Fruit fly (Drosophila melanogaster) whole organism, wandering third instar larva: ENCODE measurements around the gene IntS6.

Experiments used
- Abd-B ChIP-seq: fragments of >200 bp; optimal IDR thresholded peaks from 2 replicates; lab custom pipeline; 2017; ENCODE audit warnings: missing biosample characterization, missing genetic modification characterization
- CG32264 ChIP-seq: fragments of 200-800 bp; sonication (Bioruptor generic); optimal IDR thresholded peaks from 2 replicates; lab custom pipeline; 2016; ENCODE audit warnings: missing biosample characterization, missing genetic modification characterization
- CG9705 ChIP-seq: fragments of 200-800 bp; sonication (Bioruptor generic); optimal IDR thresholded peaks from 2 replicates; lab custom pipeline; 2018; ENCODE audit warnings: missing biosample characterization, mild to moderate bottlenecking, missing genetic modification characterization
- CrebA ChIP-seq: fragments of 200-800 bp; sonication (Bioruptor generic); optimal IDR thresholded peaks from 2 replicates; lab custom pipeline; 2016; ENCODE audit warnings: missing biosample characterization, mild to moderate bottlenecking, missing genetic modification characterization, borderline replicate concordance
- Dfd ChIP-seq: fragments of >200 bp; optimal IDR thresholded peaks from 2 replicates; lab custom pipeline; 2017; ENCODE audit warnings: missing biosample characterization, missing genetic modification characterization
- Dif ChIP-seq: fragments of 200-275, 200-300 bp; sonication (Bioruptor generic); optimal IDR thresholded peaks from 2 replicates; lab custom pipeline; 2018; ENCODE audit warnings: missing biosample characterization, missing genetic modification characterization; ENCODE audit not compliant: partially characterized antibody
- GATAd ChIP-seq: sonication (Bioruptor generic); optimal IDR thresholded peaks from 2 replicates; lab custom pipeline; 2016; ENCODE audit warnings: missing biosample characterization, missing genetic modification characterization
- HLH106 ChIP-seq: fragments of 200-800 bp; optimal IDR thresholded peaks from 3 replicates; lab custom pipeline; 2019; ENCODE audit warnings: missing biosample characterization, mild to moderate bottlenecking, missing genetic modification characterization, moderate library complexity
- Hnf4 ChIP-seq: fragments of 200-800 bp; sonication (Bioruptor generic); optimal IDR thresholded peaks from 2 replicates; lab custom pipeline; 2016; ENCODE audit warnings: missing biosample characterization, mild to moderate bottlenecking, missing genetic modification characterization
- Hr78 ChIP-seq: fragments of >200 bp; optimal IDR thresholded peaks from 2 replicates; lab custom pipeline; 2017; ENCODE audit warnings: missing biosample characterization, missing genetic modification characterization
- Hr83 ChIP-seq: fragments of 200-300 bp; sonication (Bioruptor generic); optimal IDR thresholded peaks from 2 replicates; lab custom pipeline; 2016; ENCODE audit warnings: missing biosample characterization, mild to moderate bottlenecking, missing genetic modification characterization, moderate library complexity; ENCODE audit not compliant: poor library complexity, severe bottlenecking
- Jra ChIP-seq: sonication (Bioruptor generic); optimal IDR thresholded peaks from 2 replicates; lab custom pipeline; 2016; ENCODE audit warnings: missing biosample characterization, missing genetic modification characterization
- Mio ChIP-seq: sonication (Bioruptor generic); optimal IDR thresholded peaks from 2 replicates; lab custom pipeline; 2016; ENCODE audit warnings: missing biosample characterization, missing genetic modification characterization
- Myc ChIP-seq: fragments of >200 bp; optimal IDR thresholded peaks from 2 replicates; lab custom pipeline; 2017
- N ChIP-seq: fragments of >200 bp; optimal IDR thresholded peaks from 2 replicates; lab custom pipeline; 2018; ENCODE audit warnings: missing biosample characterization, missing external identifiers, missing genetic modification characterization
- OdsH ChIP-seq: fragments of 200-800 bp; sonication (Bioruptor generic); optimal IDR thresholded peaks from 2 replicates; lab custom pipeline; 2016; ENCODE audit warnings: missing biosample characterization, mild to moderate bottlenecking, missing genetic modification characterization
- Rel ChIP-seq, 2 experiments: fragments of 200-800 bp; sonication (Bioruptor generic) in 1 of 2; optimal IDR thresholded peaks; 2 replicates in 1 of 2; 3 replicates in 1 of 2; lab custom pipeline; 2016 to 2019; ENCODE audit warnings: mild to moderate bottlenecking in 2 of 2, missing biosample characterization in 2 of 2, missing genetic modification characterization in 2 of 2, moderate library complexity in 1 of 2
- Sp1 ChIP-seq: fragments of 200-800 bp; sonication (Bioruptor generic); optimal IDR thresholded peaks from 3 replicates; lab custom pipeline; 2019; ENCODE audit warnings: missing biosample characterization, mild to moderate bottlenecking, missing genetic modification characterization, moderate library complexity
- Vsx2 ChIP-seq: fragments of 200-300, 225-300 bp; sonication (Bioruptor generic); optimal IDR thresholded peaks from 2 replicates; lab custom pipeline; 2018; ENCODE audit warnings: missing biosample characterization, missing genetic modification characterization; ENCODE audit not compliant: partially characterized antibody
- br ChIP-seq: fragments of 200-800 bp; sonication (Bioruptor generic); optimal IDR thresholded peaks from 2 replicates; lab custom pipeline; 2016; ENCODE audit warnings: missing biosample characterization, missing genetic modification characterization
- dl ChIP-seq, 2 experiments: fragments of 175-275, 200-275 bp in 1 of 2; fragments of 200-275 bp in 1 of 2; sonication (Bioruptor generic); optimal IDR thresholded peaks; lab custom pipeline; 2018; ENCODE audit warnings: mild to moderate bottlenecking in 2 of 2, missing biosample characterization in 2 of 2, missing genetic modification characterization in 2 of 2, moderate library complexity in 2 of 2; ENCODE audit not compliant: partially characterized antibody in 2 of 2, insufficient read depth in 1 of 2
- dmrt93B ChIP-seq: fragments of 200-800 bp; sonication (Bioruptor generic); optimal IDR thresholded peaks from 2 replicates; lab custom pipeline; 2018; ENCODE audit warnings: missing biosample characterization, mild to moderate bottlenecking, missing genetic modification characterization
- ey ChIP-seq: fragments of 200-800 bp; sonication (Bioruptor generic); optimal IDR thresholded peaks from 2 replicates; lab custom pipeline; 2016; ENCODE audit warnings: missing biosample characterization, missing genetic modification characterization
- fru ChIP-seq: fragments of 200-800 bp; sonication (Bioruptor generic); optimal IDR thresholded peaks from 3 replicates; lab custom pipeline; 2016; ENCODE audit warnings: missing biosample characterization, mild to moderate bottlenecking, missing genetic modification characterization
- lola ChIP-seq: fragments of >200 bp; optimal IDR thresholded peaks from 2 replicates; lab custom pipeline; 2017; ENCODE audit warnings: missing biosample characterization, missing genetic modification characterization
- pan ChIP-seq: fragments of >200 bp; optimal IDR thresholded peaks from 2 replicates; lab custom pipeline; 2017
- psq ChIP-seq: fragments of 200-800 bp; sonication (Bioruptor generic); optimal IDR thresholded peaks from 3 replicates; lab custom pipeline; 2017; ENCODE audit warnings: missing biosample characterization, mild to moderate bottlenecking, missing genetic modification characterization, moderate library complexity
- rgr ChIP-seq: fragments of 200-800 bp; sonication (Bioruptor generic); optimal IDR thresholded peaks from 3 replicates; lab custom pipeline; 2016; ENCODE audit warnings: missing biosample characterization, mild to moderate bottlenecking, missing genetic modification characterization
- sv ChIP-seq: fragments of 200-800 bp; sonication (Bioruptor generic); optimal IDR thresholded peaks from 3 replicates; lab custom pipeline; 2016; ENCODE audit warnings: missing biosample characterization, missing genetic modification characterization
- tai ChIP-seq: sonication (Bioruptor generic); optimal IDR thresholded peaks from 2 replicates; lab custom pipeline; 2016; ENCODE audit warnings: missing biosample characterization, missing genetic modification characterization
- usp ChIP-seq: fragments of >200 bp; optimal IDR thresholded peaks from 2 replicates; lab custom pipeline; 2017; ENCODE audit warnings: missing biosample characterization, missing genetic modification characterization
- woc ChIP-seq: sonication (Bioruptor generic); optimal IDR thresholded peaks from 2 replicates; lab custom pipeline; 2016; ENCODE audit warnings: missing biosample characterization, mild to moderate bottlenecking, missing genetic modification characterization

Gene IntS6

DNA sequence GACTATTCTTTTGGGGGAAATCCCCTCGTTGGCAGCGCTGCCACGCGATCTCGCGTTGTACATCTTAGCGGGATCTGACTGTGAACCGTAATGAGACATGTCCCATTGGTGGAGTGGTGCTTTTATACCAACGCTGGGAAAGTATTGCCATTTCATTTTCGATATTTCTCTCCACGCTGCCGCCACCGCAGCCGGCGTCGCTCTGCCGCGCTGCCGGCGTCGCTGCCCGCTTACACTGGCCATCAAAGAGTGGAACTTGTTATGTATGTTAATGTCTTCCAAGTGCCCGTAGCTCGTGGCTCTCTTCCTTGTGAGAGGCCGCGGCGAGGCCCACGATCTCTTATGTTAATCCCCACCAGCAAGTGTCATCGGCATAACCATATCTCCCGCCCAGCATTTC lies 34.5 kb upstream of the IntS6 start, which contains the start of gene CG3108:
Gene CG3108 (minus strand): TSS at position 101 of the 400 bp plus-strand sequence.
- TF ChIP-seq woc (no peak), N (GFP tag; lab: Kevin White, UChicago) (no peak), Rel (GFP tag; optimal IDR thresholded peaks at IDR 0.05; lab: Kevin White, UChicago) (no peak), Rel (tag; optimal IDR thresholded peaks at IDR 0.05; lab: Kevin White, UChicago) (no peak)

DNA sequence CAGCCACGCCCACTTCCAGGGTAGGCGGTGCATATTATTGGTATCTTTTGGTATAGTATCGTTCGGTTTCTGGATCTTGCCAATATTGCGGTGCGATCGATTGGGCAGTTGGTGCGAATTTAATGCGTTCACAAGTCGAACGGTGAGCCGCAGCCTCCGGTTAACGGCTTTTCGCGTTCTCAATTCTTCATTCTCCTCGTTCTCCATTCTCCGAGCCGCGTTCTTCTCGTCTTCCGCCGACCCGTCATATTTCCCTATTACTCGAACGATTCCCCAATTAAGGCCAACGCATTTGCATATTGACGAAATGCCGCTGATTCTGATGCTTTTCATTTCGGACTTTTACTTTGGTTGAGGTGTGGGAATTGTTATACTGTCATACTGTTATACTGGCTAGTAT lies 29.5 kb upstream of the IntS6 start, which contains the start of gene CG42264:
Gene CG42264 (minus strand): TSS at position 101 of the 400 bp plus-strand sequence.
- TF ChIP-seq psq (GFP tag; lab: Kevin White, UChicago) (no peak), Abd-B (GFP tag; lab: Kevin White, UChicago) (no peak), Rel (GFP tag; optimal IDR thresholded peaks at IDR 0.05; lab: Kevin White, UChicago) (no peak), Rel (tag; optimal IDR thresholded peaks at IDR 0.05; lab: Kevin White, UChicago) (no peak)

dm6 chrX:5772409-5772808 lies 25.4 kb upstream of the IntS6 start:
- TF ChIP-seq N (GFP tag; lab: Kevin White, UChicago) (no peak), ey (GFP tag; lab: Kevin White, UChicago) (no peak), Rel (GFP tag; optimal IDR thresholded peaks at IDR 0.05; lab: Kevin White, UChicago) (no peak), Rel (tag; optimal IDR thresholded peaks at IDR 0.05; lab: Kevin White, UChicago) (no peak)

DNA sequence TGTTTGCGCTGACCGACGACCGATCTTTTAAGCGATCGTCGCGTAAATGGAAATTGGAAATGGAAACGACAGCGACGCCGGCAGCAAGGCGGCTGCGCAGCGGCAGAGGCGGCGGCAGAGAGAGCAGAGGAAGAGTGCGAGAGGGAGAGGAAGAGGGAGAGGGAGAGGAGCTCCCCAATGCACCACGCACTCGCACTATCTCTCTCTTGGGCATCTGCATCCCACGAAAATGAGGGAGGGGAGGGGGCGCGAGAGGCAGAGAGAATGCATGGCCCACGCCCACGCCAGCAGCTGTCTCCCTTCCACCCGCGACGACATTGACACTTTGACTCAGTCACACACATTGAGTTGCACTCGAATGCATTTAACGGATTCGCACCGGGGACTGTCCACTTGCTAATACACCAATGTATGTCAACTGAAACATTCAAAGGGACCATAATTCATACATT lies 23.7 kb upstream of the IntS6 start, which contains the start of gene CG3097:
Gene CG3097 (minus strand): TSS at position 51 of the 452 bp plus-strand sequence.
- no peak for TF ChIP-seq dl (GFP tag; optimal IDR thresholded peaks at IDR 0.05; lab: Kevin White, UChicago; ENCODE audit: insufficient read depth in 1 of 2, partially characterized antibody in 2 of 2)
- no peak for TF ChIP-seq Jra (GFP tag; lab: Kevin White, UChicago)
- no peak for TF ChIP-seq Sp1
- TF ChIP-seq CrebA (GFP tag; lab: Kevin White, UChicago) = no peak
- no peak for TF ChIP-seq ey (GFP tag; lab: Kevin White, UChicago)

DNA sequence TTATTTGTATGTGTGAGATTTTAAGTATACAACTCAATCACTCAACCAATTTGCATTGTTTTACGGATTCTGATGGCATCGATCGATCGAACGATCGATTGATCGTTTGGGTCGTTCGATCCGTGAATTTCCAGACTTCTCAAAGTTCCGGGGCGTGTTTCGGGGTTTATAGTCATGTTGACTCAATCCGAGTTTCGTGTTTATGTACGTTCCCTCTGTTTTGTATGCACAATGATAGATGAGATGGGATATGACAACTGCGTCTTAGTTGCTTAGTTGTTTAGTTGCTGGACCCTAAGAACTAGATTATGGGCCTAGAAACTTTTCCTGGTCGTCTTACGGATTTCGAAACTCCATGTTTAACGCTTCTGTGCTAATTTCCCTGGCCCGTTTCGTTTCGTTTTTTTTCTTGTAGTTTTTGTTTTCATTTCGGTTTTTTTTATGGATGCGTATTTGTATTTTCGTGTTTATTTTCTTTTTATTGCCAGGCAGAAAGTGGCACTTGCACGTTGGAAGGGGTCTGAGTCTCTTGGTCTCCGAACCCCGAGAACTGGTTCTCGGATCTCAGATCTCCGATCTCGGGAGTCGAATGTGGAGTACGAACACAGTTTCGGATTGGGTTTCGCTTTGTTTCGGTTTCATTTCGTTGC lies 21.7 kb upstream of the IntS6 start:
- TF ChIP-seq psq (GFP tag; lab: Kevin White, UChicago) = peak; percentile 12
- TF ChIP-seq GATAd (GFP tag; lab: Kevin White, UChicago) = no peak
- TF ChIP-seq CG32264 (GFP tag; lab: Kevin White, UChicago) = no peak
- peak; percentile 15 for TF ChIP-seq Vsx2
- TF ChIP-seq Jra (GFP tag; lab: Kevin White, UChicago) = no peak
- TF ChIP-seq Sp1 = peak; percentile 16
- TF ChIP-seq sv (GFP tag; lab: Kevin White, UChicago) = no peak
- TF ChIP-seq fru (GFP tag; lab: Kevin White, UChicago) = no peak
- TF ChIP-seq, all 38 proteins: peak for 3

dm6 chrX:5766732-5767131 lies 19.7 kb upstream of the IntS6 start:
- peak; percentile 82 for TF ChIP-seq Myc
- peak; percentile 63 for TF ChIP-seq N (GFP tag; lab: Kevin White, UChicago)
- no peak for TF ChIP-seq ey (GFP tag; lab: Kevin White, UChicago)
- no peak for TF ChIP-seq dmrt93B (GFP tag; lab: Kevin White, UChicago)

- TF ChIP-seq Mio (GFP tag; lab: Kevin White, UChicago) = no peak
- TF ChIP-seq psq (GFP tag; lab: Kevin White, UChicago) = peak; percentile 54
- no peak for TF ChIP-seq tai (GFP tag; lab: Kevin White, UChicago)
- TF ChIP-seq dmrt93B (GFP tag; lab: Kevin White, UChicago) = peak; percentile 47
- no peak for TF ChIP-seq Dif (GFP tag; lab: Kevin White, UChicago)
- peak; percentile 74 for TF ChIP-seq rgr
- TF ChIP-seq br = peak; percentile 85
- peak; percentile 58 for TF ChIP-seq GATAd (GFP tag; lab: Kevin White, UChicago)
- TF ChIP-seq CrebA (GFP tag; lab: Kevin White, UChicago) = no peak
- TF ChIP-seq Jra (GFP tag; lab: Kevin White, UChicago) = peak; percentile 88
- peak; percentile 4 for TF ChIP-seq woc
- TF ChIP-seq Hr78 (GFP tag; lab: Kevin White, UChicago) = no peak
- TF ChIP-seq pan (lab: Kevin White, UChicago) = no peak
- peak; percentile 44 for TF ChIP-seq OdsH (GFP tag; lab: Kevin White, UChicago)
- peak; percentile 96 for TF ChIP-seq Hr83 (GFP tag; lab: Kevin White, UChicago)
- TF ChIP-seq usp (GFP tag; lab: Kevin White, UChicago) = no peak
- no peak for TF ChIP-seq lola
- peak; percentile 35 for TF ChIP-seq HLH106 (tag; lab: Kevin White, UChicago)
- no peak for TF ChIP-seq Dfd (GFP tag; lab: Kevin White, UChicago)
- TF ChIP-seq CG9705 (GFP tag; lab: Kevin White, UChicago) = peak; percentile 63
- peak; percentile 42 for TF ChIP-seq ey (GFP tag; lab: Kevin White, UChicago)
- TF ChIP-seq Hnf4 = peak; percentile 70
- no peak for TF ChIP-seq N (GFP tag; lab: Kevin White, UChicago)
These were observed 17.2 kb upstream of the IntS6 start, which contains the start of the genes MAPk-Ak2 and CG42699 for dm6 chrX:5764001-5764892. TSS of gene MAPk-Ak2 (minus strand) at chrX:5764203. TSS of gene CG42699 (plus strand) at chrX:5764553.
